Fruit fly (Drosophila melanogaster) whole organism, prepupa: ENCODE results near the gene CG42660.

Source experiments
- CG15336 ChIP-seq: fragments of 200-800 bp; sonication (Bioruptor generic); IDR thresholded peaks from 2 replicates; pipeline ENCODE4 v1.3.6; 2022; ENCODE audit warnings: missing biosample characterization, missing genetic modification characterization
- CG16779 ChIP-seq: fragments of 200-800 bp; sonication (Bioruptor generic); optimal IDR thresholded peaks from 3 replicates; lab custom pipeline; 2017; ENCODE audit warnings: missing biosample characterization, mild to moderate bottlenecking, missing genetic modification characterization
- CG31627 ChIP-seq: fragments of 200-800 bp; sonication (Bioruptor generic); optimal IDR thresholded peaks from 3 replicates; lab custom pipeline; 2016; ENCODE audit warnings: missing biosample characterization, missing genetic modification characterization
- CG7368 ChIP-seq: fragments of 200-800 bp; sonication (Bioruptor generic); optimal IDR thresholded peaks from 3 replicates; lab custom pipeline; 2016; ENCODE audit warnings: missing biosample characterization, missing genetic modification characterization
- CG8319 ChIP-seq: fragments of 200-800 bp; sonication (Bioruptor generic); optimal IDR thresholded peaks from 3 replicates; lab custom pipeline; 2016; ENCODE audit warnings: missing biosample characterization, missing genetic modification characterization
- Ets21C ChIP-seq: fragments of 200-800 bp; sonication (Bioruptor generic); optimal IDR thresholded peaks from 3 replicates; lab custom pipeline; 2016; ENCODE audit warnings: missing biosample characterization, missing genetic modification characterization
- Hr38 ChIP-seq: sonication (Bioruptor generic); optimal IDR thresholded peaks from 2 replicates; lab custom pipeline; 2016; ENCODE audit warnings: missing biosample characterization, missing genetic modification characterization
- Sox14 ChIP-seq: fragments of 200-800 bp; sonication (Bioruptor generic); optimal IDR thresholded peaks from 3 replicates; lab custom pipeline; 2016; ENCODE audit warnings: missing biosample characterization, missing genetic modification characterization
- cyc ChIP-seq: fragments of 200-800 bp; sonication (Bioruptor generic); optimal IDR thresholded peaks from 3 replicates; lab custom pipeline; 2016; ENCODE audit warnings: missing biosample characterization, missing genetic modification characterization
- topi ChIP-seq: fragments of 200-800 bp; sonication (Bioruptor generic); optimal IDR thresholded peaks from 3 replicates; lab custom pipeline; 2016; ENCODE audit warnings: missing biosample characterization, missing genetic modification characterization
- vri ChIP-seq: fragments of 200-800 bp; sonication (Bioruptor generic); optimal IDR thresholded peaks from 3 replicates; lab custom pipeline; 2016; ENCODE audit warnings: missing biosample characterization, mild to moderate bottlenecking, missing genetic modification characterization

DNA sequence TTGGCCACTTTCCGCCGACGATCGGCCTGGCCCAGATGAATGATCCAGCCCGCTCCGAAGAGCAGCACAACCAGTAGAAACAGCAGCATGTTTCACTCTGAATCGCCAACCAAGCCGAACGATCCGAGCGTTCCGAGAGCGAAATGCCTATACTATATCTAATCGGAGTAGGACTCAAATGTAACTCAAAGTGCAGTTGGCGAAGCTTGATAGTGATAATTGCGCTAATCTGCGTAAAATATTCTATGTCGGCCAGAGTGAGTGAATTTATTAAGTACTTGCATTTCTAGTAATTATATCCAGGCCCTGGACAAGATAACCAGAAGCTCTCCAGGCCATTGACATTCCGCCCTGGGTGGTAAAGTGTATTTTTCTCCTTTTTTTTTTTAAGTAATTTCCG, 30.8 kb downstream of the CG42660 start, which contains the start of gene Cyp4d8:
- TF ChIP-seq CG16779 (tag; lab: Kevin White, UChicago) (no peak), Sox14 (GFP tag; lab: Kevin White, UChicago) (no peak), CG15336 (GFP tag; lab: Robert Waterston, UW) (no peak), CG7368 (GFP tag; lab: Kevin White, UChicago) (no peak), cyc (GFP tag; lab: Kevin White, UChicago) (no peak), topi (no peak), vri (no peak), CG8319 (GFP tag; lab: Kevin White, UChicago) (no peak), CG31627 (GFP tag; lab: Kevin White, UChicago) (no peak), Hr38 (GFP tag; lab: Kevin White, UChicago) (no peak), Ets21C (GFP tag; lab: Kevin White, UChicago) (no peak)
